Worm (Caenorhabditis elegans): Measurements from ENCODE around the gene srlf-24.
A peak's percentile ranks its signal among the peaks of the same experiment; 100 is the strongest.

srlf-24 gene

DNA sequence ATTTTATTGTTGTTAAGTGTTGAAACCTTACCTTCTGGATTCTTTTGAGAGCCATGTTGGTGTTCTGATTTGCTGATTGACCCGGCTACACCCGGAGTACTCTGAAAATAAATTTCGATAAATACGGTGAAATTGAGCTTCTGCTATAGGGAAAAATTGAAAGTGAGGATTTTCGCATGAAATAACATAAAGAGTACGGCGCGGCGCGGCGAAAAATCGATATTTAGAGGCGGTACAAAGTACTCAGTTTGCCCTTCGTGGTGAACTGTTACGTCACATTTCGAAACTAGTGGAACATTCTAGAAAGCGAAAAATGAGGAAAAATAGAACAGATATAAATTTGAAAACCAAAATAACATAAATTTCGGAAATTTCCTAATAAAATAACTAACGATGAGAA is 23.5 kb downstream of the srlf-24 start, which contains the start of gene let-70:
Gene let-70, minus strand, starts transcription at position 101 of the 400 bp plus-strand sequence.
- TF ChIP-seq pat-9 (tag; optimal IDR thresholded peaks at IDR 0.05) (no peak), K02D7.2 (tag; optimal IDR thresholded peaks at IDR 0.05) (no peak), dve-1 (tag; optimal IDR thresholded peaks at IDR 0.05) (no peak), nfya-1 (tag; optimal IDR thresholded peaks at IDR 0.05) (no peak), zip-5 (tag; optimal IDR thresholded peaks at IDR 0.05) (no peak), gmeb-2 (tag; optimal IDR thresholded peaks at IDR 0.05) (no peak), ceh-31 (tag; optimal IDR thresholded peaks at IDR 0.05) (no peak), ceh-24 (tag; optimal IDR thresholded peaks at IDR 0.05) (no peak), tbx-7 (tag; optimal IDR thresholded peaks at IDR 0.05) (no peak), elt-2 (tag; optimal IDR thresholded peaks at IDR 0.05) (no peak), tbx-2 (tag; optimal IDR thresholded peaks at IDR 0.05) (no peak), fax-1 (tag; optimal IDR thresholded peaks at IDR 0.05) (no peak)

DNA sequence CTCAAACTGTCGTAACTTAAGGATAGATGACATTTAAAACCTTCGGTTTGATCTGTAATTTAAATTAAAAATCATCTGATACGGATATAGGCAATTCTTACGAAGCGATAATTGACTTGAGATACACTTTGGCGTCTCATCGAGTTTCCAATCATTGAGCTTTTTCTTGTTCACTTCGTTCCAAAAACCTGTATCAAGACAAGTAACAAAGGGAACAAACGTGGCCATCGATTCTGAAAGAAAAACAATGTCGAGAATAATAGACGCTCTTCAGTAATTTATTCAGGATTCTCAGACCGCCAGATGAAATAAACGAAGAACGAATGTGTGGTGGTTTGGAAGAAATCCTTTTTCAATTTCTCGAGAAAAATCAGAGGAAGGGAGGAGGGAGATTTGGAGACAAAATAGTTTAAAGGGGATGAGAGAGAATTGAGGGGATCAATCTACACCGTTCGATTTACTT is 24.8 kb downstream of the srlf-24 start, which contains the start of gene atg-7:
Gene atg-7, minus strand, starts transcription at position 233 of the 463 bp plus-strand sequence.
- TF ChIP-seq unc-3 (GFP tag; conservative IDR thresholded peaks at IDR 0.05) = no peak
- no peak for TF ChIP-seq unc-3 (tag; optimal IDR thresholded peaks at IDR 0.05)
- TF ChIP-seq ceh-30 (tag; optimal IDR thresholded peaks at IDR 0.05) = no peak
- TF ChIP-seq ceh-6 (GFP tag; optimal IDR thresholded peaks at IDR 0.05) = no peak
- TF ChIP-seq hlh-13 (GFP tag; optimal IDR thresholded peaks at IDR 0.05) = no peak
- TF ChIP-seq ama-1 (optimal IDR thresholded peaks at IDR 0.05) = peak; percentile 26
- no peak for TF ChIP-seq T23F11.4 (GFP tag; optimal IDR thresholded peaks at IDR 0.05)

DNA sequence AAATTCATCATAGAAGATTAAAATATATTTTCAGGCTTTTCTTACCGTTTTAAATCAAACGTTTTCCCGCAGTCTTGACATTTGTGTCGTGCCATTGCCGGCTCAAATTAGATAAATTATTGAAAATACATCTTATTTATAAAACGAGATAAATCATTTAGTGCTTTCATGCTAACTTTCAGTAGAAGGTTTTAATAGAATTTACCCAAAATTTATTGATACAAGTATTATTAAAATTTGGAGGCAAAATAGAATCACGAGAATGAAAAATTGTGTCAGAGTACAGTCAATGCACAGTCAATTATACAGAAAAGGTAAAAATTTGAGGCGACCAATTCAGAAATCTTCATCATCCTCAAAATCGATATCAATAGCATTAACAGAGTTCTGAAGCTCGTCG is 27.1 kb downstream of the srlf-24 start, which contains the start of gene Y5F2A.4:
Gene Y5F2A.4, minus strand, starts transcription at position 101 of the 400 bp plus-strand sequence.
- TF ChIP-seq sdc-2 (tag; optimal IDR thresholded peaks at IDR 0.05) (no peak), mec-3 (tag; optimal IDR thresholded peaks at IDR 0.05; ENCODE audit: borderline replicate concordance) (no peak), Y22D7AL.16 (tag; optimal IDR thresholded peaks at IDR 0.05) (no peak), unc-3 (GFP tag; conservative IDR thresholded peaks at IDR 0.05) (no peak), unc-3 (tag; optimal IDR thresholded peaks at IDR 0.05) (no peak), pag-3 (tag; optimal IDR thresholded peaks at IDR 0.05; ENCODE audit: borderline replicate concordance) (no peak), K09A11.1 (tag; optimal IDR thresholded peaks at IDR 0.05; ENCODE audit: insufficient read depth) (no peak), lin-11 (tag; optimal IDR thresholded peaks at IDR 0.05) (no peak), ceh-31 (tag; optimal IDR thresholded peaks at IDR 0.05) (no peak), pax-1 (tag; optimal IDR thresholded peaks at IDR 0.05) (no peak), nfya-1 (tag; optimal IDR thresholded peaks at IDR 0.05) (no peak), hlh-13 (GFP tag; optimal IDR thresholded peaks at IDR 0.05) (no peak), fkh-10 (GFP tag; optimal IDR thresholded peaks at IDR 0.05) (no peak), zip-5 (tag; optimal IDR thresholded peaks at IDR 0.05) (no peak), tbx-7 (tag; optimal IDR thresholded peaks at IDR 0.05) (no peak), ztf-16 (tag; optimal IDR thresholded peaks at IDR 0.05) (no peak), dve-1 (tag; optimal IDR thresholded peaks at IDR 0.05) (no peak), ceh-34 (tag; optimal IDR thresholded peaks at IDR 0.05) (no peak)

DNA sequence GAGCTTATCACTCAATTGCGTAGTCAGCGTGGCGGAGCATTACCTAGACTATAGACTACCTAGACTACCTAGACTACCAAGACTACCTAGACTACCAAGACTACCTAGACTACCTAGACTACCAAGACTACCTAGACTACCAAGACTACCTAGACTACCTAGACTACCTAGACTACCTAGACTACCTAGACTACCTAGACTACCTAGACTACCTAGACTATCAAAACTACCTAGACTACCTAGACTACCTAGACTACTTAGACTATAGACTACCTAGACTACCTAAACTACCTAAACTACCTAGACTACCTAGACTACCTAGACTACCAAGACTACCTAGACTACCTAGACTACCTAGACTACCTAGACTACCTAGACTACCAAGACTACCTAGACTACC is 34.7 kb downstream of the srlf-24 start:
- TF ChIP-seq che-1 (tag; optimal IDR thresholded peaks at IDR 0.05) = peak; percentile 45
- TF ChIP-seq dmd-4 (tag; optimal IDR thresholded peaks at IDR 0.05; ENCODE audit: borderline replicate concordance) = peak; percentile 70
- peak; percentile 30 for TF ChIP-seq npax-4 (tag; optimal IDR thresholded peaks at IDR 0.05)
- TF ChIP-seq madf-2 (tag; optimal IDR thresholded peaks at IDR 0.05) = peak; percentile 57
- TF ChIP-seq lin-11 (tag; optimal IDR thresholded peaks at IDR 0.05) = peak; percentile 46
- peak; percentile 29 for TF ChIP-seq ztf-16 (tag; optimal IDR thresholded peaks at IDR 0.05)
- peak; percentile 72 for TF ChIP-seq hlh-13 (GFP tag; optimal IDR thresholded peaks at IDR 0.05)
- TF ChIP-seq pat-9 (tag; optimal IDR thresholded peaks at IDR 0.05) = peak; percentile 42

DNA sequence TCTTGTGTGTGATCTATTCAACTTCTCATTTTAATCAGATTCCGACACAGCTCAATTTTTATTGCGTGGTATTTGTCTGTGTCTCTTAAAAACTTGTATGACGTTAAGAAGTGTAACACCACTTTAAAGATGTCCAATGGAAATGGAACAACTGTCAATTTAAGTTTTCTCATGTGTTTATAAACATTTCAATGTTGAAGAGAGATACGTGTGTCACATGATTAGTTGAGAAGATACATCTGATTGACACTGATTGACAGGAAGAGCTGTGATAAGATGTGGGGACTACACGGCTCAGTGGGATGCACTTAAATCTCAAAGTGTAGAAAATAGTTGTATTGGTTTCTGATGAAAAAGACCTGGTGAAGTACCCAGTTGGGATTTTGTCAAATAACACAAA is 37.3 kb downstream of the srlf-24 start:
- peak; percentile 81 for TF ChIP-seq rnt-1 (tag; optimal IDR thresholded peaks at IDR 0.05)
- TF ChIP-seq fax-1 (tag; optimal IDR thresholded peaks at IDR 0.05) = no peak
- no peak for TF ChIP-seq dve-1 (tag; optimal IDR thresholded peaks at IDR 0.05)
- no peak for TF ChIP-seq pat-9 (tag; optimal IDR thresholded peaks at IDR 0.05)
- no peak for TF ChIP-seq zip-5 (tag; optimal IDR thresholded peaks at IDR 0.05)
- no peak for TF ChIP-seq ceh-34 (tag; optimal IDR thresholded peaks at IDR 0.05)
- no peak for TF ChIP-seq ceh-31 (tag; optimal IDR thresholded peaks at IDR 0.05)
- TF ChIP-seq eyg-1 (tag; optimal IDR thresholded peaks at IDR 0.05) = no peak
- TF ChIP-seq ceh-24 (tag; optimal IDR thresholded peaks at IDR 0.05) = no peak
- TF ChIP-seq hlh-30 (tag; optimal IDR thresholded peaks at IDR 0.05; ENCODE audit: insufficient read depth) = peak; percentile 55
- no peak for TF ChIP-seq lin-11 (tag; optimal IDR thresholded peaks at IDR 0.05)
- peak; percentile 47 for TF ChIP-seq nfya-1 (tag; optimal IDR thresholded peaks at IDR 0.05)
- no peak for TF ChIP-seq ahr-1 (tag; optimal IDR thresholded peaks at IDR 0.05)
- TF ChIP-seq ceh-18 (tag; optimal IDR thresholded peaks at IDR 0.05) = peak; percentile 68
- TF ChIP-seq lim-6 (tag; optimal IDR thresholded peaks at IDR 0.05) = no peak
- TF ChIP-seq ceh-30 (tag; optimal IDR thresholded peaks at IDR 0.05) = no peak
- TF ChIP-seq pag-3 (tag; optimal IDR thresholded peaks at IDR 0.05; ENCODE audit: borderline replicate concordance) = no peak
- TF ChIP-seq ama-1 (optimal IDR thresholded peaks at IDR 0.05) = no peak
- TF ChIP-seq K09A11.1 (tag; optimal IDR thresholded peaks at IDR 0.05; ENCODE audit: insufficient read depth) = no peak
- peak; percentile 100 for TF ChIP-seq unc-55 (GFP tag; optimal IDR thresholded peaks at IDR 0.05)

Measured in whole organism, late embryonic.